Worm (Caenorhabditis elegans): ENCODE measurements around the gene ZK1321.4.

- no peak for TF ChIP-seq snpc-1.1 (tag; optimal IDR thresholded peaks at IDR 0.05; ENCODE audit: insufficient read depth)
- TF ChIP-seq nfya-1 (tag; optimal IDR thresholded peaks at IDR 0.05; ENCODE audit: borderline replicate concordance, insufficient read depth) = no peak
- no peak for TF ChIP-seq zim-3 (tag; optimal IDR thresholded peaks at IDR 0.05)
- TF ChIP-seq fkh-3 (tag; optimal IDR thresholded peaks at IDR 0.05) = no peak
- no peak for TF ChIP-seq F10E7.11 (tag; optimal IDR thresholded peaks at IDR 0.05)
- no peak for TF ChIP-seq dpl-1 (GFP tag; optimal IDR thresholded peaks at IDR 0.05)
- no peak for TF ChIP-seq C17E4.6 (GFP tag; IDR thresholded peaks at IDR 0.05)
- no peak for TF ChIP-seq him-1 (tag; optimal IDR thresholded peaks at IDR 0.05)
- TF ChIP-seq cebp-2 (GFP tag; IDR thresholded peaks at IDR 0.05) = no peak
- no peak for TF ChIP-seq akir-1 (GFP tag; optimal IDR thresholded peaks at IDR 0.05)
Observed at ce11 chrII:9742784-9743183, 31.0 kb downstream of the ZK1321.4 start, which contains the start of gene pno-1.
